Worm (Caenorhabditis elegans): ENCODE data around the gene T10B5.3.

Gene T10B5.3

DNA sequence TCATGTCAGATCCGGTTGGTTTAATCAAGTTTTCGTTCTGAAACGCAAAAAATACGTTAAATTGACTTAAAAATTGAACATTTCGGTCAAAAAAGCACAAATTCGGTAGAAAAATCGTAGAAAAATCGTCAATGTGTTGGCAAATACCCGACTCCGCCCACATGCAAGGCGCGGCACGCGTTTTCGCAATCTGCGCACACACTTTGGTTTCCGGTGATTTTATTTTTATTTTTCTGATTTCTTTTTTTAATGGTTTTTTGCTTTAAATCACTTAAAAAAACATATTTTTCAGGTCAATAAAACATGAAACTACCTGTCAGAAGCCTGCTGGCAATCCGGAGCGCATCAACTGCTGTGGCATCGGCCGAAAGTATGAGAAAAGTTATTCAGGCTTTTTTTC is 48.3 kb downstream of the T10B5.3 start, which contains the start of the genes gly-7 and mrpl-39:
gly-7 (minus strand) TSS at position 37 of the 400 bp plus-strand sequence.
mrpl-39 (plus strand) TSS at position 293 of the 400 bp plus-strand sequence.
- TF ChIP-seq elt-4 (tag; optimal IDR thresholded peaks at IDR 0.05) (no peak), ceh-22 (tag; optimal IDR thresholded peaks at IDR 0.05) (no peak), C38D4.7 (GFP tag; optimal IDR thresholded peaks at IDR 0.05) (peak; percentile 59), unc-86 (tag; optimal IDR thresholded peaks at IDR 0.05) (peak; percentile 27), ahr-1 (tag; optimal IDR thresholded peaks at IDR 0.05) (peak; percentile 6), ceh-6 (GFP tag; optimal IDR thresholded peaks at IDR 0.05) (no peak), elt-2 (tag; optimal IDR thresholded peaks at IDR 0.05) (peak; percentile 53), pat-9 (tag; optimal IDR thresholded peaks at IDR 0.05) (peak; percentile 48), mec-3 (tag; optimal IDR thresholded peaks at IDR 0.05; ENCODE audit: borderline replicate concordance) (no peak), zip-5 (tag; optimal IDR thresholded peaks at IDR 0.05) (peak; percentile 16), ceh-24 (tag; optimal IDR thresholded peaks at IDR 0.05) (no peak), ztf-16 (tag; optimal IDR thresholded peaks at IDR 0.05) (peak; percentile 47), nfya-1 (tag; optimal IDR thresholded peaks at IDR 0.05) (peak; percentile 59), eyg-1 (tag; optimal IDR thresholded peaks at IDR 0.05) (no peak), ceh-19 (GFP tag; optimal IDR thresholded peaks at IDR 0.05) (peak; percentile 14), pha-2 (tag; optimal IDR thresholded peaks at IDR 0.05) (peak; percentile 33), hlh-30 (tag; optimal IDR thresholded peaks at IDR 0.05; ENCODE audit: insufficient read depth) (no peak), madf-2 (tag; optimal IDR thresholded peaks at IDR 0.05) (peak; percentile 50), odd-2 (tag; optimal IDR thresholded peaks at IDR 0.05) (peak; percentile 7), unc-55 (GFP tag; optimal IDR thresholded peaks at IDR 0.05) (no peak), sox-4 (tag; optimal IDR thresholded peaks at IDR 0.05) (peak; percentile 44), gmeb-2 (tag; optimal IDR thresholded peaks at IDR 0.05) (peak; percentile 47), ttx-3 (tag; optimal IDR thresholded peaks at IDR 0.05) (peak; percentile 27), ceh-31 (tag; optimal IDR thresholded peaks at IDR 0.05) (peak; percentile 35), tbx-2 (tag; optimal IDR thresholded peaks at IDR 0.05) (peak; percentile 55), lin-11 (tag; optimal IDR thresholded peaks at IDR 0.05) (peak; percentile 61), hlh-8 (tag; optimal IDR thresholded peaks at IDR 0.05) (no peak), hlh-15 (tag; optimal IDR thresholded peaks at IDR 0.05) (peak; percentile 8), ceh-45 (GFP tag; IDR thresholded peaks at IDR 0.05) (peak; percentile 37; the same call in 1 of the 2 replicates), K02D7.2 (tag; optimal IDR thresholded peaks at IDR 0.05) (no peak), che-1 (tag; optimal IDR thresholded peaks at IDR 0.05) (peak; percentile 47), ceh-34 (tag; optimal IDR thresholded peaks at IDR 0.05) (peak; percentile 15), pros-1 (tag; optimal IDR thresholded peaks at IDR 0.05) (no peak), hlh-13 (GFP tag; optimal IDR thresholded peaks at IDR 0.05) (no peak)

DNA sequence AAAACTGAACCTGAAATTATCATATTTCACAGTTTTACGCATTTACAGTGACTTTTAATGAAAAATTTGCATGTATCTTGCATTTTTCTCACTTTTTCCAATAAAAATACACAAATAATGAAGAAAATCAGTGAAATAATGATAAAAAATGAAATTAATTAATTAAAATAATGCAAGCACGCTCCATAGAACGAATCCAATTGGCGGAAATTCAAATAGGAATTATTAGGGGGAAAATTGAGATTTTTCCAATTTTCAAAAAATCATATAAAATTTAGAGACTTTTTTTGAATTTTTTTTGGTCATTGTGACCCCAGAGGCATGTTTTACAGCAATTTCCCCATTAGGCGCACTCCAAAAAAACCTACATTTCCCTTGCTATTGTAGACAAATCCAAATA is 48.8 kb downstream of the T10B5.3 start:
- TF ChIP-seq pha-2 (tag; optimal IDR thresholded peaks at IDR 0.05) (no peak), gmeb-2 (tag; optimal IDR thresholded peaks at IDR 0.05) (no peak), ceh-19 (GFP tag; optimal IDR thresholded peaks at IDR 0.05) (no peak), ceh-30 (tag; optimal IDR thresholded peaks at IDR 0.05) (no peak), fax-1 (tag; optimal IDR thresholded peaks at IDR 0.05) (no peak), ceh-2 (tag; optimal IDR thresholded peaks at IDR 0.05) (no peak), ztf-16 (tag; optimal IDR thresholded peaks at IDR 0.05) (no peak)

ce11 chrV:1820016-1820415 is 49.6 kb downstream of the T10B5.3 start:
- TF ChIP-seq pat-9 (tag; optimal IDR thresholded peaks at IDR 0.05), result no peak
- no peak for TF ChIP-seq ahr-1 (tag; optimal IDR thresholded peaks at IDR 0.05)
- no peak for TF ChIP-seq C38D4.7 (GFP tag; optimal IDR thresholded peaks at IDR 0.05)
- no peak for TF ChIP-seq pag-3 (tag; optimal IDR thresholded peaks at IDR 0.05; ENCODE audit: borderline replicate concordance)
- no peak for TF ChIP-seq elt-4 (tag; optimal IDR thresholded peaks at IDR 0.05)
- TF ChIP-seq ceh-19 (GFP tag; optimal IDR thresholded peaks at IDR 0.05), result no peak
- TF ChIP-seq odd-2 (tag; optimal IDR thresholded peaks at IDR 0.05), result no peak
- no peak for TF ChIP-seq pqm-1 (tag; optimal IDR thresholded peaks at IDR 0.05)
- TF ChIP-seq nhr-11 (tag; optimal IDR thresholded peaks at IDR 0.05), result no peak
- no peak for TF ChIP-seq pax-1 (tag; optimal IDR thresholded peaks at IDR 0.05)
- TF ChIP-seq tbx-2 (tag; optimal IDR thresholded peaks at IDR 0.05), result no peak
- TF ChIP-seq sdc-2 (tag; optimal IDR thresholded peaks at IDR 0.05), result no peak
- no peak for TF ChIP-seq ceh-30 (tag; optimal IDR thresholded peaks at IDR 0.05)
- TF ChIP-seq fkh-10 (GFP tag; optimal IDR thresholded peaks at IDR 0.05), result no peak
- TF ChIP-seq fkh-6 (tag; optimal IDR thresholded peaks at IDR 0.05), result no peak
- TF ChIP-seq pha-2 (tag; optimal IDR thresholded peaks at IDR 0.05), result no peak
- no peak for TF ChIP-seq ceh-24 (tag; optimal IDR thresholded peaks at IDR 0.05)
- TF ChIP-seq K02D7.2 (tag; optimal IDR thresholded peaks at IDR 0.05), result no peak
- TF ChIP-seq unc-55 (GFP tag; optimal IDR thresholded peaks at IDR 0.05), result no peak
- TF ChIP-seq ref-2 (tag; optimal IDR thresholded peaks at IDR 0.05), result no peak

Measured in whole organism, late embryonic.